Worm (Caenorhabditis elegans): ENCODE data around the gene K10C2.6.

K10C2.6 gene

ce11 chrX:6462479-6462878 is 11.2 kb downstream of the K10C2.6 start:
- TF ChIP-seq dao-5 (tag; optimal IDR thresholded peaks at IDR 0.05) (no peak), W03F9.2 (tag; optimal IDR thresholded peaks at IDR 0.05) (no peak), him-1 (tag; optimal IDR thresholded peaks at IDR 0.05) (no peak)

ce11 chrX:6462995-6463462 is 11.8 kb downstream of the K10C2.6 start, which contains the start of gene C15B12.2:
Gene C15B12.2, plus strand, starts transcription at chrX:6463412.
- TF ChIP-seq W03F9.2 (tag; optimal IDR thresholded peaks at IDR 0.05): no peak
- no peak for TF ChIP-seq him-1 (tag; optimal IDR thresholded peaks at IDR 0.05)
- TF ChIP-seq dao-5 (tag; optimal IDR thresholded peaks at IDR 0.05): no peak

ce11 chrX:6467462-6467861 is 16.2 kb downstream of the K10C2.6 start, which contains the start of gene C15B12.3:
Gene C15B12.3, minus strand, starts transcription at chrX:6467562.
- TF ChIP-seq him-1 (tag; optimal IDR thresholded peaks at IDR 0.05) (no peak), W03F9.2 (tag; optimal IDR thresholded peaks at IDR 0.05) (no peak), dao-5 (tag; optimal IDR thresholded peaks at IDR 0.05) (no peak)

ce11 chrX:6468499-6468898 is 17.3 kb downstream of the K10C2.6 start, which contains the start of gene C15B12.9:
Gene C15B12.9, plus strand, starts transcription at chrX:6468799.
- no peak for TF ChIP-seq him-1 (tag; optimal IDR thresholded peaks at IDR 0.05)
- no peak for TF ChIP-seq W03F9.2 (tag; optimal IDR thresholded peaks at IDR 0.05)
- no peak for TF ChIP-seq dao-5 (tag; optimal IDR thresholded peaks at IDR 0.05)

ce11 chrX:6473698-6474314 is 22.6 kb downstream of the K10C2.6 start, which contains the start of the genes C15B12.4 and C15B12.8:
Gene C15B12.4, minus strand, starts transcription at chrX:6473748.
Gene C15B12.8, plus strand, starts transcription at chrX:6474264.
- no peak for TF ChIP-seq him-1 (tag; optimal IDR thresholded peaks at IDR 0.05)
- no peak for TF ChIP-seq W03F9.2 (tag; optimal IDR thresholded peaks at IDR 0.05)
- no peak for TF ChIP-seq dao-5 (tag; optimal IDR thresholded peaks at IDR 0.05)

- no peak for TF ChIP-seq dao-5 (tag; optimal IDR thresholded peaks at IDR 0.05)
- no peak for TF ChIP-seq W03F9.2 (tag; optimal IDR thresholded peaks at IDR 0.05)
- TF ChIP-seq him-1 (tag; optimal IDR thresholded peaks at IDR 0.05): no peak
These were observed 25.3 kb downstream of the K10C2.6 start, which contains the start of gene C15B12.1 for ce11 chrX:6476540-6476939. Gene C15B12.1, plus strand, starts transcription at chrX:6476810.

ce11 chrX:6484780-6485179 is 33.5 kb downstream of the K10C2.6 start, which contains the start of gene gar-1:
Gene gar-1, minus strand, starts transcription at chrX:6484880.
- TF ChIP-seq dao-5 (tag; optimal IDR thresholded peaks at IDR 0.05): no peak
- TF ChIP-seq him-1 (tag; optimal IDR thresholded peaks at IDR 0.05): no peak
- no peak for TF ChIP-seq W03F9.2 (tag; optimal IDR thresholded peaks at IDR 0.05)

ce11 chrX:6499736-6500135 is 48.5 kb downstream of the K10C2.6 start, which contains the start of gene actl-1:
Gene actl-1, minus strand, starts transcription at chrX:6499836.
- TF ChIP-seq dao-5 (tag; optimal IDR thresholded peaks at IDR 0.05): no peak
- no peak for TF ChIP-seq W03F9.2 (tag; optimal IDR thresholded peaks at IDR 0.05)
- no peak for TF ChIP-seq him-1 (tag; optimal IDR thresholded peaks at IDR 0.05)
